Worm (Caenorhabditis elegans): ENCODE data around the gene gnrr-4.

DNA sequence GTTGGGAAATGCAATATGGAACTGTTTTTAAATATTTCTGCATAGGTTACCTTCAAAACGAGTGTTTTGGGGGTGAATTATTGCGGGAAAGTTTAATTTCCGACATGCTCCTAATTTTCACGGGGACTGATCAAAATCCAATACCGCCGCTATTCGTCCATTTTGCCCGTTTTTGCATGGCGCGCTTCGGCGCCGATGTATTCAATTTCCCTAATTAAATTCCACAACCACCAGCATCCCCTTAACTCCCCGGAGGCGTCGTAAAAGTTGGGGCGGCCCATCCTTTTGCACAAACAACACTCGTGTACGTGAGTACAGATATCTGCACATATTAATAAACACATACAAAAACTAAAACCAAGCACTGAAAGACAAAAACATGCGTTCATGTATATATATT is 18.6 kb downstream of the gnrr-4 start:
- TF ChIP-seq unc-62 (GFP tag; optimal IDR thresholded peaks at IDR 0.05) (no peak), zip-4 (GFP tag; optimal IDR thresholded peaks at IDR 0.05) (no peak), ceh-90 (tag; optimal IDR thresholded peaks at IDR 0.05) (no peak), dsc-1 (tag; optimal IDR thresholded peaks at IDR 0.05) (no peak), C04F5.9 (tag; optimal IDR thresholded peaks at IDR 0.05) (no peak), hpl-2 (GFP tag; optimal IDR thresholded peaks at IDR 0.05) (no peak), skn-1 (tag; optimal IDR thresholded peaks at IDR 0.05) (no peak), fkh-10 (GFP tag; optimal IDR thresholded peaks at IDR 0.05) (no peak), lir-3 (tag; optimal IDR thresholded peaks at IDR 0.05; ENCODE audit: poor library complexity) (no peak), ama-1 (optimal IDR thresholded peaks at IDR 0.05) (no peak), unc-86 (tag; optimal IDR thresholded peaks at IDR 0.05) (no peak), tbx-2 (tag; optimal IDR thresholded peaks at IDR 0.05) (no peak), lin-35 (GFP tag; optimal IDR thresholded peaks at IDR 0.05) (no peak)

All from whole organism, L1 larva.